Worm (Caenorhabditis elegans) whole organism, mixed stage, embryonic: ENCODE data around the gene F11A5.16.

ENCODE experiments used
- blmp-1 ChIP-seq: fragments of 150-350 bp; optimal IDR thresholded peaks from 2 replicates; lab custom pipeline; 2014; ENCODE audit warnings: missing biosample characterization, missing genetic modification characterization
- ceh-83 ChIP-seq: fragments of 200-800 bp; sonication (Bioruptor generic); optimal IDR thresholded peaks from 2 replicates; lab custom pipeline; 2018; ENCODE audit warnings: mild to moderate bottlenecking, missing genetic modification characterization, missing compliant biosample characterization
- nhr-237 ChIP-seq: fragments of 150-350 bp; optimal IDR thresholded peaks from 2 replicates; lab custom pipeline; 2014; ENCODE audit warnings: missing biosample characterization, missing genetic modification characterization

- TF ChIP-seq ceh-83 (GFP tag; lab: Kevin White, UChicago) (no peak), nhr-237 (tag; lab: Kevin White, UChicago) (no peak), blmp-1 (no peak)
Measured at ce11 chrV:16244078-16244477, 33.3 kb downstream of the F11A5.16 start, which contains the start of gene srh-104.
